Worm (Caenorhabditis elegans): Measurements from ENCODE around the gene alr-1.

ce11 chrX:11134750-11135394 lies 9.5 kb upstream of the alr-1 start:
- TF ChIP-seq nhr-11 (tag; optimal IDR thresholded peaks at IDR 0.05) (no peak), lin-39 (tag; optimal IDR thresholded peaks at IDR 0.05) (no peak)

Measured in whole organism, L2 larva.